Fruit fly (Drosophila melanogaster) whole organism: ENCODE data around the gene Ttc19.

ENCODE experiments used
- CG8478 ChIP-seq: fragments of >200 bp; optimal IDR thresholded peaks from 2 replicates; lab custom pipeline; 2018; ENCODE audit warnings: inconsistent platforms
- psq ChIP-seq: fragments of >200 bp; optimal IDR thresholded peaks from 2 replicates; lab custom pipeline; 2017
- usp ChIP-seq: fragments of >200 bp; optimal IDR thresholded peaks from 2 replicates; lab custom pipeline; 2017; ENCODE audit warnings: missing biosample characterization, missing genetic modification characterization, mixed read lengths

DNA sequence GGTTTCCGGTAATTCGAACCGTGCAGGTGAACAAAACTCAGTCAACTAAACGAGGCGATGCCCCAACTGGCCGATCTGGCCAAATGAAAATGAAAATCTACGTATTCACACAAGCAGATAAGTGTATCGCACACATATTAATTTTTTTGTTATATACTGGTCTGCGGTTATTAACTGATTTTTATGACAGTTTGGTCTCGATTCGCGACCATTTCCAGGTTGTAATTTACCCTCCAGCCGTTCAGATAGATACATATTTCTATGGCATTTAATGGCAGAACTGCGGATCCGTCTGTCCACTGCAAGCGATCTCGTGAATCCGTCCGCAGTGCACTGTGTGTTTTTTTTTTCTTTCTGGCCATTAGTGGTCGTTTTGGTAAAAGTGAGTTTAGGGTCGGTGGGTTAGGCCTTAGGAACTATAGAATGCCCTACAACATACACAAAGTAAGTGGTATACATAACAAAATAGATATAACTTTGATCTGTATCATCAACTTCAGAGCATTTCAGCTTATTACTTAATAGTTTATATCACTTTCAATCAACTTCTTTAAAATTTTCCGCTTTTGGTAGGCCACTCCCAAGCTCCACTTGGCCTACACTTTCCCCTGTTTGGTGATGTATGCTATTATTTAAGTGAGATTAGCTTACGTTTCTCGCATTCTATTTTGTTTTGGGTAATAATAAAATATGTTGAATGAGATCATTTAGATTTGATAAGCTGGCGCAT lies 29.3 kb upstream of the Ttc19 start, which contains the start of gene CG17572:
- no peak for TF ChIP-seq usp (GFP tag; lab: Kevin White, UChicago)
- TF ChIP-seq CG8478 (lab: Kevin White, UChicago) = no peak
- no peak for TF ChIP-seq psq (lab: Kevin White, UChicago)
